Fruit fly (Drosophila melanogaster) whole organism, larva: ENCODE results near the gene CG13716.

Experiments used
- noc ChIP-seq: fragments of 200-800 bp; sonication (Bioruptor generic); optimal IDR thresholded peaks from 3 replicates; lab custom pipeline; 2019; ENCODE audit warnings: missing biosample characterization, mild to moderate bottlenecking, missing genetic modification characterization, moderate library complexity

CG13716 gene

dm6 chr3L:4615064-4615463 is 19.5 kb downstream of the CG13716 start:
- TF ChIP-seq noc (tag; lab: Kevin White, UChicago): no peak

- no peak for TF ChIP-seq noc (tag; lab: Kevin White, UChicago)
Observed at dm6 chr3L:4613846-4614247, 20.7 kb downstream of the CG13716 start.

- TF ChIP-seq noc (tag; lab: Kevin White, UChicago): peak; percentile 92
Observed at dm6 chr3L:4613083-4613482, 21.5 kb downstream of the CG13716 start.

dm6 chr3L:4611311-4611710 is 23.3 kb downstream of the CG13716 start:
- TF ChIP-seq noc (tag; lab: Kevin White, UChicago): no peak

dm6 chr3L:4607653-4608052 is 26.9 kb downstream of the CG13716 start:
- TF ChIP-seq noc (tag; lab: Kevin White, UChicago): no peak

- TF ChIP-seq noc (tag; lab: Kevin White, UChicago): no peak
Observed at dm6 chr3L:4606739-4607428, 27.7 kb downstream of the CG13716 start.

dm6 chr3L:4603439-4603838 is 31.1 kb downstream of the CG13716 start:
- TF ChIP-seq noc (tag; lab: Kevin White, UChicago): no peak

dm6 chr3L:4602333-4602732 is 32.3 kb downstream of the CG13716 start:
- TF ChIP-seq noc (tag; lab: Kevin White, UChicago): no peak

dm6 chr3L:4599747-4600146 is 34.8 kb downstream of the CG13716 start:
- no peak for TF ChIP-seq noc (tag; lab: Kevin White, UChicago)

- TF ChIP-seq noc (tag; lab: Kevin White, UChicago): no peak
Observed at dm6 chr3L:4590051-4590450, 44.5 kb downstream of the CG13716 start.
